Worm (Caenorhabditis elegans) whole organism, late embryonic: ENCODE data around the gene lnkn-1.
"Not testable (repeated sequence)": the region's sequence is repeated elsewhere in the genome, so short reads cannot be mapped to it uniquely, and the experiment has no call there.

ENCODE experiments used
- ceh-34 ChIP-seq: sonication (generic microtip); optimal IDR thresholded peaks from 2 replicates; lab custom pipeline; 2016; ENCODE audit warnings: mild to moderate bottlenecking, missing genetic modification characterization, missing compliant biosample characterization
- ets-4 ChIP-seq: sonication (generic microtip); optimal IDR thresholded peaks from 2 replicates; lab custom pipeline; 2016; ENCODE audit warnings: missing genetic modification characterization, missing compliant biosample characterization
- hlh-30 ChIP-seq: sonication (generic microtip); optimal IDR thresholded peaks from 2 replicates; lab custom pipeline; 2017; ENCODE audit warnings: antibody characterized with exemption, missing genetic modification characterization, missing compliant biosample characterization; ENCODE audit not compliant: insufficient read depth
- nhr-11 ChIP-seq: fragments of 150-350 bp; optimal IDR thresholded peaks from 2 replicates; lab custom pipeline; 2014; ENCODE audit warnings: missing biosample characterization, missing genetic modification characterization

- not testable (repeated sequence) for TF ChIP-seq ceh-34, hlh-30, nhr-11, ets-4 (tag; lab: Kevin White, UChicago)
Observed at ce11 chrIII:8901078-8901477, 11.0 kb downstream of the lnkn-1 start.
